Fruit fly (Drosophila melanogaster) whole organism, prepupa: ENCODE measurements around the gene CG11726.

Experiments used
- Blimp-1 ChIP-seq: fragments of 200-800 bp; sonication (Bioruptor generic); optimal IDR thresholded peaks from 3 replicates; lab custom pipeline; 2017; ENCODE audit warnings: missing biosample characterization, missing genetic modification characterization, mild to moderate bottlenecking, moderate library complexity, missing genetic modification reagents
- CG10631 ChIP-seq: fragments of 200-800 bp; sonication (Bioruptor generic); optimal IDR thresholded peaks from 2 replicates; lab custom pipeline; 2016; ENCODE audit warnings: missing biosample characterization, missing genetic modification characterization
- CG10669 ChIP-seq: fragments of 200-800 bp; sonication (Bioruptor generic); optimal IDR thresholded peaks from 3 replicates; lab custom pipeline; 2018; ENCODE audit warnings: missing biosample characterization, mild to moderate bottlenecking, missing genetic modification characterization, moderate library complexity
- CG11902 ChIP-seq: fragments of 200-800 bp; sonication (Bioruptor generic); optimal IDR thresholded peaks from 3 replicates; lab custom pipeline; 2016; ENCODE audit warnings: missing biosample characterization, missing genetic modification characterization
- CG15336 ChIP-seq: fragments of 200-800 bp; sonication (Bioruptor generic); IDR thresholded peaks from 2 replicates; pipeline ENCODE4 v1.3.6; 2022; ENCODE audit warnings: missing biosample characterization, missing genetic modification characterization
- CG1621 ChIP-seq: fragments of 200-800 bp; sonication (Bioruptor generic); optimal IDR thresholded peaks from 3 replicates; lab custom pipeline; 2018; ENCODE audit warnings: missing biosample characterization, mild to moderate bottlenecking, missing genetic modification characterization
- CG16779 ChIP-seq: fragments of 200-800 bp; sonication (Bioruptor generic); optimal IDR thresholded peaks from 3 replicates; lab custom pipeline; 2017; ENCODE audit warnings: missing biosample characterization, mild to moderate bottlenecking, missing genetic modification characterization
- CG31627 ChIP-seq: fragments of 200-800 bp; sonication (Bioruptor generic); optimal IDR thresholded peaks from 3 replicates; lab custom pipeline; 2016; ENCODE audit warnings: missing biosample characterization, missing genetic modification characterization
- CG34406 ChIP-seq: fragments of 200-800 bp; sonication (Bioruptor generic); optimal IDR thresholded peaks from 3 replicates; lab custom pipeline; 2016; ENCODE audit warnings: missing biosample characterization, missing genetic modification characterization
- CG3919 ChIP-seq: fragments of 200-800 bp; sonication (Bioruptor generic); optimal IDR thresholded peaks from 3 replicates; lab custom pipeline; 2016; ENCODE audit warnings: missing biosample characterization, missing genetic modification characterization
- CG6163 ChIP-seq: fragments of 200-800 bp; sonication (Bioruptor generic); IDR thresholded peaks from 3 replicates; pipeline ENCODE4 v1.3.6; 2022; ENCODE audit warnings: missing biosample characterization, missing genetic modification characterization
- CG6276 ChIP-seq: fragments of 200-800 bp; sonication (Bioruptor generic); optimal IDR thresholded peaks from 2 replicates; lab custom pipeline; 2017; ENCODE audit warnings: missing biosample characterization, mild to moderate bottlenecking, missing genetic modification characterization
- CG6808 ChIP-seq: fragments of 200-800 bp; sonication (Bioruptor generic); optimal IDR thresholded peaks from 3 replicates; lab custom pipeline; 2017; ENCODE audit warnings: missing biosample characterization, missing genetic modification characterization, mild to moderate bottlenecking, moderate library complexity, missing genetic modification reagents
- CG7368 ChIP-seq: fragments of 200-800 bp; sonication (Bioruptor generic); optimal IDR thresholded peaks from 3 replicates; lab custom pipeline; 2016; ENCODE audit warnings: missing biosample characterization, missing genetic modification characterization
- CG8319 ChIP-seq: fragments of 200-800 bp; sonication (Bioruptor generic); optimal IDR thresholded peaks from 3 replicates; lab custom pipeline; 2016; ENCODE audit warnings: missing biosample characterization, missing genetic modification characterization
- Eip75B ChIP-seq: fragments of 200-800 bp; sonication (Bioruptor generic); optimal IDR thresholded peaks from 3 replicates; lab custom pipeline; 2016; ENCODE audit warnings: missing biosample characterization, missing genetic modification characterization
- Eip78C ChIP-seq: fragments of 200-800 bp; sonication (Bioruptor generic); peaks from one replicate; lab custom pipeline; 2016; ENCODE audit warnings: missing biosample characterization, missing genetic modification characterization
- Eip93F ChIP-seq: fragments of 200-800 bp; sonication (Bioruptor generic); optimal IDR thresholded peaks from 2 replicates; lab custom pipeline; 2016; ENCODE audit warnings: missing biosample characterization, mild to moderate bottlenecking, missing genetic modification characterization
- Ets21C ChIP-seq: fragments of 200-800 bp; sonication (Bioruptor generic); optimal IDR thresholded peaks from 3 replicates; lab custom pipeline; 2016; ENCODE audit warnings: missing biosample characterization, missing genetic modification characterization
- Gug ChIP-seq: fragments of 200-800 bp; sonication (Bioruptor generic); IDR thresholded peaks from 2 replicates; pipeline ENCODE4 v1.3.6; 2022; ENCODE audit warnings: missing biosample characterization, missing genetic modification characterization
- Hr38 ChIP-seq: sonication (Bioruptor generic); optimal IDR thresholded peaks from 2 replicates; lab custom pipeline; 2016; ENCODE audit warnings: missing biosample characterization, missing genetic modification characterization
- Hr39 ChIP-seq: fragments of 200-800 bp; sonication (Bioruptor generic); optimal IDR thresholded peaks from 2 replicates; lab custom pipeline; 2016; ENCODE audit warnings: missing biosample characterization, missing genetic modification characterization
- Hr4 ChIP-seq: fragments of 200-800 bp; sonication (Bioruptor generic); optimal IDR thresholded peaks from 3 replicates; lab custom pipeline; 2016; ENCODE audit warnings: missing biosample characterization, missing genetic modification characterization
- Smox ChIP-seq: fragments of 200-800 bp; sonication (Bioruptor generic); optimal IDR thresholded peaks from 3 replicates; lab custom pipeline; 2016; ENCODE audit warnings: missing biosample characterization, missing genetic modification characterization
- Sox102F ChIP-seq: fragments of 200-800 bp; sonication (Bioruptor generic); optimal IDR thresholded peaks from 2 replicates; lab custom pipeline; 2016; ENCODE audit warnings: missing biosample characterization, mild to moderate bottlenecking, missing genetic modification characterization
- Sox14 ChIP-seq: fragments of 200-800 bp; sonication (Bioruptor generic); optimal IDR thresholded peaks from 3 replicates; lab custom pipeline; 2016; ENCODE audit warnings: missing biosample characterization, missing genetic modification characterization
- Sox15 ChIP-seq: fragments of 200-800 bp; sonication (Bioruptor generic); optimal IDR thresholded peaks from 3 replicates; lab custom pipeline; 2016; ENCODE audit warnings: missing biosample characterization, missing genetic modification characterization
- achi ChIP-seq: fragments of 200-800 bp; sonication (Bioruptor generic); optimal IDR thresholded peaks from 3 replicates; lab custom pipeline; 2016; ENCODE audit warnings: missing biosample characterization, missing genetic modification characterization
- acj6 ChIP-seq: fragments of 200-800 bp; sonication (Bioruptor generic); optimal IDR thresholded peaks from 3 replicates; lab custom pipeline; 2016; ENCODE audit warnings: missing biosample characterization, missing genetic modification characterization
- cyc ChIP-seq: fragments of 200-800 bp; sonication (Bioruptor generic); optimal IDR thresholded peaks from 3 replicates; lab custom pipeline; 2016; ENCODE audit warnings: missing biosample characterization, missing genetic modification characterization
- dac ChIP-seq: fragments of 200-800 bp; sonication (Bioruptor generic); optimal IDR thresholded peaks from 2 replicates; lab custom pipeline; 2017; ENCODE audit warnings: missing biosample characterization, mild to moderate bottlenecking, missing genetic modification characterization
- dsx ChIP-seq: fragments of 200-800 bp; optimal IDR thresholded peaks from 3 replicates; lab custom pipeline; 2019; ENCODE audit warnings: missing biosample characterization, mild to moderate bottlenecking, missing genetic modification characterization, moderate library complexity; ENCODE audit not compliant: poor library complexity, severe bottlenecking
- eg ChIP-seq: fragments of 200-800 bp; sonication (Bioruptor generic); IDR thresholded peaks from 3 replicates; pipeline ENCODE4 v1.3.6; 2022; ENCODE audit warnings: missing biosample characterization, missing genetic modification characterization
- esn ChIP-seq: fragments of 200-800 bp; sonication (Bioruptor generic); optimal IDR thresholded peaks from 2 replicates; lab custom pipeline; 2016; ENCODE audit warnings: missing biosample characterization, mild to moderate bottlenecking, missing genetic modification characterization, moderate library complexity
- fd85E ChIP-seq: fragments of 200-800 bp; sonication (Bioruptor generic); optimal IDR thresholded peaks from 3 replicates; lab custom pipeline; 2016; ENCODE audit warnings: missing biosample characterization, missing genetic modification characterization
- fkh ChIP-seq: fragments of 200-800 bp; sonication (Bioruptor generic); optimal IDR thresholded peaks from 3 replicates; lab custom pipeline; 2017; ENCODE audit warnings: missing biosample characterization, mild to moderate bottlenecking, missing genetic modification characterization, moderate library complexity
- lz ChIP-seq: fragments of 200-800 bp; sonication (Bioruptor generic); optimal IDR thresholded peaks from 3 replicates; lab custom pipeline; 2016; ENCODE audit warnings: missing biosample characterization, missing genetic modification characterization
- salr ChIP-seq, 2 experiments: fragments of 200-800 bp; sonication (Bioruptor generic); optimal IDR thresholded peaks; 3 replicates each; lab custom pipeline; 2016 to 2018; ENCODE audit warnings: missing biosample characterization in 2 of 2, missing genetic modification characterization in 2 of 2, mild to moderate bottlenecking in 1 of 2
- spab ChIP-seq: fragments of 200-800 bp; sonication (Bioruptor generic); optimal IDR thresholded peaks from 2 replicates; lab custom pipeline; 2017; ENCODE audit warnings: missing biosample characterization, mild to moderate bottlenecking, missing genetic modification characterization, missing genetic modification reagents
- ss ChIP-seq, 2 experiments: fragments of 200-800 bp; sonication (Bioruptor generic); optimal IDR thresholded peaks; 2 replicates in 1 of 2; 3 replicates in 1 of 2; lab custom pipeline; 2017 to 2018; ENCODE audit warnings: mild to moderate bottlenecking in 2 of 2, missing biosample characterization in 2 of 2, missing genetic modification characterization in 2 of 2, moderate library complexity in 1 of 2
- svp ChIP-seq: fragments of 200-800 bp; sonication (Bioruptor generic); peaks from one replicate; lab custom pipeline; 2016; ENCODE audit warnings: missing biosample characterization, missing genetic modification characterization
- vri ChIP-seq: fragments of 200-800 bp; sonication (Bioruptor generic); optimal IDR thresholded peaks from 3 replicates; lab custom pipeline; 2016; ENCODE audit warnings: missing biosample characterization, mild to moderate bottlenecking, missing genetic modification characterization

CG11726 gene

DNA sequence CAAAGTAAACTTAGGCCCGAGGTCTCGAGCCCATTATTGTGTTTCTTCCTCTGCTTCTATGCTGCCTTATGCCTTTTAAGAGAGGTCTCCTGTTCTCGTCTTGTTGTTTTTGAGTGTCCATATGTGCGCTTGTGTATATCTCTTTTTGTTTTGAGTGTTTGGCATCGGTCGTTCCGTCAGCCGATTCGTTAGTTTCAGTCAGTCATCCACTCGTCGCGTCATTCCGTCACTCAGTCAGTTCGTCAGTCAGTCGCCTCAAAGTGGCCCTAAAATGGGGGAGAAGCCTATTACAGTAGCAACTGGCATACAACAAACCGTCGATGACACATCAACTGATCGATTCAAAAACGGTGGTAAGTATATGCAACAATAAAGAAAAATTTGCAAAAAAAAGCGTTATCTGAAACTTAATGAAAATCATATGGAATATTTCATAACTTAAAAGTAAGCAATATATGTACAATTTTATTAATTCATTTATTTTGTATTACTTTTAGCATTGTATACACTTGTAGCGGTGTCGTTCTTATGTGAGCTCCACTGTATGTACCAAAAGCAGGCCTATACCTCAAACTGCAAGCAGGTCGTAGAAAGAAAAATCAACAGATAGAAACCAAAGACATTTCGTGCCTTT lies 23.7 kb downstream of the CG11726 start (continued):
- TF ChIP-seq dac (GFP tag; lab: Kevin White, UChicago) (no peak), achi (GFP tag; lab: Kevin White, UChicago) (peak; percentile 31), Eip75B (GFP tag; lab: Kevin White, UChicago) (no peak), lz (GFP tag; lab: Kevin White, UChicago) (no peak), CG6276 (GFP tag; lab: Kevin White, UChicago) (peak; percentile 43), Sox14 (peak; percentile 10), Hr38 (GFP tag; lab: Kevin White, UChicago) (no peak), CG15336 (GFP tag; lab: Robert Waterston, UW) (peak; percentile 75), vri (GFP tag; lab: Kevin White, UChicago) (no peak)

DNA sequence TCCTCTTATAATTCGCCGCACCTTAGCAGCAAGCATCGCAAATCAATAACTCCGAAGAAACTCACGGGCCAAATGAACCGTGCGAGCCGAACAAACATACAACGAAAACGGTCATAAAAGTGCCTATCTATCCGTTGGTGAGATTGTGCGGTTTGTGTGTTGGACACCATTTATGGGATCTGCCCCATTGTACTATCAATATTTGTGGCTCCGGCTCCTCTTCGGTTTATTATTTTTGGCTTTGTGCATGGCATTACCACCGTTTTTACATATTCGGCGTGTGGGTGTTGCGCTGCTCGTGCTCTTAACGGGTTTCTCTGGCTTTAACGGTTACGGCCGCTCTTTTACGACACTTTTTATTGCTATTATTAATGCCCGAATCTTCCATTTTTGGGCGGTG lies 24.9 kb downstream of the CG11726 start:
- 0 out of 3 replicates have a peak, but pooled peaks have one; percentile 5 for TF ChIP-seq CG6163
- TF ChIP-seq spab, result no peak
- TF ChIP-seq CG6808 (GFP tag; lab: Kevin White, UChicago), result no peak
- no peak for TF ChIP-seq achi (GFP tag; lab: Kevin White, UChicago)
- peak; percentile 63 for TF ChIP-seq fkh (GFP tag; lab: Kevin White, UChicago)
- peak; percentile 44 for TF ChIP-seq Eip78C (GFP tag; lab: Kevin White, UChicago)
- no peak for TF ChIP-seq CG11902 (GFP tag; lab: Kevin White, UChicago)

DNA sequence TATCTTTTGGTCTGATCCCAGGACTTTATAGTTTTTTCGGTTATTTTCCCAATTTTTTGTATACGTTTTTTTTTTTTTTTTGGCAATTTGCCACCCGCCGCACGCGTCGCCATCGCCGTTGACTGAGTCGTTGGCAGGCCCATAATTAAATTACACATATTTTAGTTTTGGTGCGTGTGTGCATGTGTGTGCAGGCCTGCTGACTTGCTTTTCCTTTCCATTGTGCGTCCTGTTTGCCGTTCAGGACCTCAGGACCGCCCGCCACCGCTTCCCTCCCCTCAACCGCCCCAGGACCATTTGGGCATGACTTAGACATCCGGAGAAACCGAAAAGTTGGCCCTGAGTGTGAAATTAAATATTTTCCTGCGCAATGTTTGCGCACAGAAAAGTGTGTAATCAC lies 26.5 kb downstream of the CG11726 start:
- TF ChIP-seq ss (GFP tag; optimal IDR thresholded peaks at IDR 0.05; lab: Kevin White, UChicago) (no peak), eg (no peak), CG10631 (GFP tag; lab: Kevin White, UChicago) (no peak)

DNA sequence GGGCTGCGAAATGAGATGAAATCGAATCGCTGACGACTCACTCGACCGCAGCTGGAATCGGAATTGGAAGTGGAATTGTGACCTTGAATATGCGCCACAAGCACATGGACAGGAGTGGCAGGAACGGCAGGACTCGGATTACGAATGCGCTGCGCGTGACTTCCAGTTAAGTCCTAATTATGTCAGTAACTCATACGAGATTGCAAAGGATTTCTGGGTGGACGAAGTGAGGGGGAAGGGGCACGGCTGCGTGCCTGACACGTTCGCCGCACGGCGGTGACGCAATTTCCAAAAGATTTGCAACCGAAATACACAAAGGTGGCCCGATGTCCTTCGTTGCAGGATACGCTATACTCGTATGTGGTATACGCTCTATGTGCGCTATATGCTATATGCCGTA lies 27.4 kb downstream of the CG11726 start:
- TF ChIP-seq Smox (GFP tag; lab: Kevin White, UChicago) (no peak), cyc (GFP tag; lab: Kevin White, UChicago) (no peak), dsx (no peak), svp (GFP tag; lab: Kevin White, UChicago) (no peak), fd85E (GFP tag; lab: Kevin White, UChicago) (no peak), Blimp-1 (GFP tag; lab: Kevin White, UChicago) (no peak), Ets21C (no peak), CG8319 (GFP tag; lab: Kevin White, UChicago) (no peak), CG31627 (GFP tag; lab: Kevin White, UChicago) (no peak)
- TF ChIP-seq, all 60 proteins: peak for 0

DNA sequence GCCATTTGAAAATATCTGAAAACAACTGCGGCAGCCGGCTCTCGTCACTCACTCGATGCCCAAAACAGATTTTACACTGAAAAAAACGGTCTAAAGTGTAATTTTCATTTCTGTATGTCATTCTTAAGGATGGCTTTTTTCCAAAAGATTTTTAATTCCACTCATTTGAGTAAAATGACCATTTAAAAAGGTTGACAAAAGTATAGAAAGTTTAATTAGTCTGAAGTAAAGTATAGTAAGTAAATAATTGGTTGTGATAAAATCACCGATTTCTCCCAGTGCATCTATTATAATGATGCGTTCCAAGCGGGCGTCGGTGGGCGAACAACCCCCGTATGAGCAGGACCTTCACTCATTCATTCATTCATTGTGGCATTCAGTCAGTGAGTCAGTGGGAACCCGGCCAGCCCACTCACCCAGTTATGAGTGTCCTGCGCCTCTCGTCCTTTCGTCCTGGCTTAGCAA lies 27.9 kb downstream of the CG11726 start:
- no peak for TF ChIP-seq CG8319 (GFP tag; lab: Kevin White, UChicago)
- TF ChIP-seq CG6808 (GFP tag; lab: Kevin White, UChicago), result peak; percentile 21
- TF ChIP-seq CG34406 (GFP tag; lab: Kevin White, UChicago), result peak; percentile 11
- TF ChIP-seq CG10669 (GFP tag; lab: Kevin White, UChicago), result no peak
- no peak for TF ChIP-seq Hr38 (GFP tag; lab: Kevin White, UChicago)
- no peak for TF ChIP-seq CG16779 (tag; lab: Kevin White, UChicago)
- no peak for TF ChIP-seq fd85E (GFP tag; lab: Kevin White, UChicago)
- no peak for TF ChIP-seq eg
- no peak for TF ChIP-seq Gug (GFP tag; lab: Robert Waterston, UW)
- TF ChIP-seq acj6 (GFP tag; lab: Kevin White, UChicago), result peak; percentile 25
- TF ChIP-seq ss (GFP tag; optimal IDR thresholded peaks at IDR 0.05; lab: Kevin White, UChicago), result peak in 1 of 2 experiments; percentile 9
- peak; percentile 19 for TF ChIP-seq CG31627 (GFP tag; lab: Kevin White, UChicago)
- no peak for TF ChIP-seq Blimp-1 (GFP tag; lab: Kevin White, UChicago)
- TF ChIP-seq Eip93F (GFP tag; lab: Kevin White, UChicago), result no peak
- TF ChIP-seq dsx, result no peak
- peak; percentile 5 for TF ChIP-seq Eip75B (GFP tag; lab: Kevin White, UChicago)
- no peak for TF ChIP-seq CG1621 (tag; lab: Kevin White, UChicago)
- no peak for TF ChIP-seq Sox15 (GFP tag; lab: Kevin White, UChicago)
- peak; percentile 27 for TF ChIP-seq svp (GFP tag; lab: Kevin White, UChicago)
- no peak for TF ChIP-seq CG3919 (GFP tag; lab: Kevin White, UChicago)
- TF ChIP-seq Smox (GFP tag; lab: Kevin White, UChicago), result peak; percentile 42
- peak; percentile 55 for TF ChIP-seq esn (GFP tag; lab: Kevin White, UChicago)
- TF ChIP-seq Hr39 (GFP tag; lab: Kevin White, UChicago), result peak; percentile 26
- TF ChIP-seq Sox102F (GFP tag; lab: Kevin White, UChicago), result peak; percentile 12
- TF ChIP-seq Hr4 (GFP tag; lab: Kevin White, UChicago), result no peak
- no peak for TF ChIP-seq salr (GFP tag; optimal IDR thresholded peaks at IDR 0.05; lab: Kevin White, UChicago)
- no peak for TF ChIP-seq achi (GFP tag; lab: Kevin White, UChicago)
- TF ChIP-seq CG7368 (GFP tag; lab: Kevin White, UChicago), result no peak
